Worm (Caenorhabditis elegans): Measurements from ENCODE around the gene mob-2.

The mob-2 gene

DNA sequence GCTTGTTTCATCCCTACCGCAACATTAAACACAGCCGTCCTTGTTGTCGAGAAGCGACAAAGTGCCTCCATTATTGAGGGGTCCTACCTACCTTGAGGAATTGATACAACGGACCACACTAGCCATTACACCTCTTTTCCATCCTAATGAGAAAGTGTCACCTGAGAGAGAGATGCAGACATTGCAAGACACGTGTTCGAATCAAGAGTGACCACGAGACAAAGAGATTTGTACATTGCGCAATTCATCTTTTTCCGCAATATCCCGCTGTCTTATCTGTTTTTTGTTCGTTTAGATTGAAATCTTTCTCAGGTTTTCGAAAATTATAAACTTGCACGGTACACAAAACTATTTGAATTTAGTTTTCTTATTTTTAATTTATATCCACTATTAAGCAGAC, 742 bp downstream of the mob-2 start (continued):
- TF ChIP-seq tbx-7 (tag; optimal IDR thresholded peaks at IDR 0.05): no peak
- no peak for TF ChIP-seq madf-2 (tag; optimal IDR thresholded peaks at IDR 0.05)
- TF ChIP-seq ceh-2 (tag; optimal IDR thresholded peaks at IDR 0.05): no peak
- TF ChIP-seq nfya-1 (tag; optimal IDR thresholded peaks at IDR 0.05): peak; percentile 29
- no peak for TF ChIP-seq ceh-30 (tag; optimal IDR thresholded peaks at IDR 0.05)
- no peak for TF ChIP-seq ceh-48 (tag; optimal IDR thresholded peaks at IDR 0.05)
- TF ChIP-seq ceh-19 (GFP tag; optimal IDR thresholded peaks at IDR 0.05): no peak
- TF ChIP-seq unc-55 (GFP tag; optimal IDR thresholded peaks at IDR 0.05): peak; percentile 83
- TF ChIP-seq pha-4 (tag; optimal IDR thresholded peaks at IDR 0.05): no peak
- TF ChIP-seq unc-86 (tag; optimal IDR thresholded peaks at IDR 0.05): no peak
- TF ChIP-seq Y22D7AL.16 (tag; optimal IDR thresholded peaks at IDR 0.05): no peak
- TF ChIP-seq lin-11 (tag; optimal IDR thresholded peaks at IDR 0.05): no peak
- no peak for TF ChIP-seq F13H6.1 (tag; optimal IDR thresholded peaks at IDR 0.05)

DNA sequence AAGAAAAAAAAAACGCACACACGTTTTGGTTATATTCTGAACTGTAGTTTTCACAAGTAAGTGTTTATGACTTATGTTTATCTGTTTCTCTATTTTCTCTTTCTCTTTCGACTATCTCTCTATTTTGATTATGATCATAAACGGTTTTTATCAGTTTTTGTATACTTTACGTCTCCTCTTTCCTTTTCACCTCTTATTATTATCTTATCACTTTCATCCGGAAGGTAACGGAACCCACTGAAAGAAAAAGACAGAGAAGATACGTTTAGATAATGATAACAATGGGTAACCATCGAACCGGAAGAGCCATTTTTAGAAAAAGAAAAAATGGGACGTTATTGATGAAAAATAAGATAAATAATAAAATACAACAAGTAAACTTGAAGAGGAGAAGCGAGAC, 4.2 kb downstream of the mob-2 start:
- TF ChIP-seq pqm-1 (tag; optimal IDR thresholded peaks at IDR 0.05): peak; percentile 14
- no peak for TF ChIP-seq pros-1 (tag; optimal IDR thresholded peaks at IDR 0.05)
- TF ChIP-seq ceh-45 (GFP tag; IDR thresholded peaks at IDR 0.05): no peak
- no peak for TF ChIP-seq ceh-22 (tag; optimal IDR thresholded peaks at IDR 0.05)
- TF ChIP-seq dve-1 (tag; optimal IDR thresholded peaks at IDR 0.05): peak; percentile 0
- TF ChIP-seq elt-2 (tag; optimal IDR thresholded peaks at IDR 0.05): peak; percentile 97
- no peak for TF ChIP-seq sox-2 (GFP tag; IDR thresholded peaks at IDR 0.05)
- TF ChIP-seq hlh-6 (tag; optimal IDR thresholded peaks at IDR 0.05): no peak
- TF ChIP-seq hlh-15 (tag; optimal IDR thresholded peaks at IDR 0.05): no peak

DNA sequence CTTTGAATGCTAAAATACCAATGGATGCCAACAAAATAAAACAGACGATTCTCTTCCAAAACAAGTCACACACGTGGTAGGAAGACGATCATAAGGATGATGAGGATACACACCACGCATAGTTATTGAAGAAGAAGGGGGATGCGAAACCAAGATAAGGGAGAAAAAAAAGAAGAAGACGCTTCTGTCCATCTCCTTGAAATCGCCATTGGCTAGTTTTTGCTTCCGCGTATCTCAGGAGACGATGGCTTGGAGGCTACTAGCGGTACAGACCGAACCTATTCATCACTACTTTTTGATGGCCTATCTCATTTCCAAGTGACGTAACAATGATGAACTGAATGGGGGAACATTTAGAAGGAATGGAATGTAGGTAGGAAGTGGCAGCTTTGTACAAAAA, 5.6 kb downstream of the mob-2 start:
- TF ChIP-seq sdc-2 (tag; optimal IDR thresholded peaks at IDR 0.05) (no peak), dve-1 (tag; optimal IDR thresholded peaks at IDR 0.05) (no peak), ceh-30 (tag; optimal IDR thresholded peaks at IDR 0.05) (no peak), unc-55 (GFP tag; optimal IDR thresholded peaks at IDR 0.05) (no peak), T23F11.4 (GFP tag; optimal IDR thresholded peaks at IDR 0.05) (no peak), tbx-7 (tag; optimal IDR thresholded peaks at IDR 0.05) (no peak), pros-1 (tag; optimal IDR thresholded peaks at IDR 0.05) (no peak), K02D7.2 (tag; optimal IDR thresholded peaks at IDR 0.05) (no peak), zip-5 (tag; optimal IDR thresholded peaks at IDR 0.05) (no peak), C38D4.7 (GFP tag; optimal IDR thresholded peaks at IDR 0.05) (no peak), gmeb-2 (tag; optimal IDR thresholded peaks at IDR 0.05) (no peak), ceh-19 (GFP tag; optimal IDR thresholded peaks at IDR 0.05) (no peak), ets-4 (tag; optimal IDR thresholded peaks at IDR 0.05) (no peak), ceh-24 (tag; optimal IDR thresholded peaks at IDR 0.05) (no peak), C08G9.2 (tag; optimal IDR thresholded peaks at IDR 0.05) (no peak), ceh-31 (tag; optimal IDR thresholded peaks at IDR 0.05) (no peak), odd-2 (tag; optimal IDR thresholded peaks at IDR 0.05) (no peak), unc-86 (tag; optimal IDR thresholded peaks at IDR 0.05) (no peak)

- no peak for TF ChIP-seq ceh-14 (tag; optimal IDR thresholded peaks at IDR 0.05)
- no peak for TF ChIP-seq elt-4 (tag; optimal IDR thresholded peaks at IDR 0.05)
- TF ChIP-seq unc-86 (tag; optimal IDR thresholded peaks at IDR 0.05): no peak
- TF ChIP-seq lin-11 (tag; optimal IDR thresholded peaks at IDR 0.05): no peak
- TF ChIP-seq C08G9.2 (tag; optimal IDR thresholded peaks at IDR 0.05): no peak
- TF ChIP-seq tbx-2 (tag; optimal IDR thresholded peaks at IDR 0.05): no peak
- no peak for TF ChIP-seq ets-4 (tag; optimal IDR thresholded peaks at IDR 0.05)
- no peak for TF ChIP-seq lim-6 (tag; optimal IDR thresholded peaks at IDR 0.05)
- no peak for TF ChIP-seq hlh-6 (tag; optimal IDR thresholded peaks at IDR 0.05)
- TF ChIP-seq ceh-30 (tag; optimal IDR thresholded peaks at IDR 0.05): no peak
- no peak for TF ChIP-seq ceh-31 (tag; optimal IDR thresholded peaks at IDR 0.05)
- no peak for TF ChIP-seq pqm-1 (tag; optimal IDR thresholded peaks at IDR 0.05)
Measured at ce11 chrX:13163185-13163584, 6.7 kb downstream of the mob-2 start.
